Fruit fly (Drosophila melanogaster) whole organism, embryonic: ENCODE data around the gene CG10211.

Source experiments
- B-H2 ChIP-seq: fragments of 200-800 bp; sonication (Bioruptor generic); optimal IDR thresholded peaks from 2 replicates; lab custom pipeline; 2018; ENCODE audit warnings: missing biosample characterization, mild to moderate bottlenecking, missing genetic modification characterization
- CG10565 ChIP-seq: fragments of 200-800 bp; sonication (Bioruptor generic); optimal IDR thresholded peaks from 3 replicates; lab custom pipeline; 2016; ENCODE audit warnings: missing biosample characterization, mild to moderate bottlenecking, missing genetic modification characterization
- CG12104 ChIP-seq: fragments of 200-800 bp; sonication (Bioruptor generic); optimal IDR thresholded peaks from 3 replicates; lab custom pipeline; 2016; ENCODE audit warnings: missing biosample characterization, missing genetic modification characterization
- CG12155 ChIP-seq: fragments of 200-800 bp; sonication (Bioruptor generic); optimal IDR thresholded peaks from 3 replicates; lab custom pipeline; 2016; ENCODE audit warnings: missing biosample characterization, missing genetic modification characterization
- CG13287 ChIP-seq: fragments of 200-800 bp; sonication (Bioruptor generic); IDR thresholded peaks from 2 replicates; pipeline ENCODE4 v1.3.6; 2022; ENCODE audit warnings: missing biosample characterization, missing genetic modification characterization; ENCODE audit not compliant: partially characterized antibody
- CG14860 ChIP-seq: fragments of 200-800 bp; sonication (Bioruptor generic); IDR thresholded peaks from 3 replicates; pipeline ENCODE4 v1.3.6; 2022; ENCODE audit warnings: missing biosample characterization, missing genetic modification characterization; ENCODE audit not compliant: partially characterized antibody
- CG15479 ChIP-seq: fragments of 200-800 bp; sonication (Bioruptor generic); optimal IDR thresholded peaks from 3 replicates; lab custom pipeline; 2019; ENCODE audit warnings: missing biosample characterization, mild to moderate bottlenecking, missing genetic modification characterization, moderate library complexity
- CG15601 ChIP-seq: fragments of 200-800 bp; sonication (Bioruptor generic); optimal IDR thresholded peaks from 3 replicates; lab custom pipeline; 2019; ENCODE audit warnings: missing biosample characterization, mild to moderate bottlenecking, missing genetic modification characterization, moderate library complexity
- CG2116 ChIP-seq: fragments of 200-800 bp; sonication (Bioruptor generic); optimal IDR thresholded peaks from 3 replicates; lab custom pipeline; 2018; ENCODE audit warnings: missing biosample characterization, mild to moderate bottlenecking, missing genetic modification characterization
- CG2129 ChIP-seq: fragments of 200-800 bp; sonication (Bioruptor generic); IDR thresholded peaks from 2 replicates; pipeline ENCODE4 v1.3.6; 2022; ENCODE audit warnings: missing biosample characterization, missing genetic modification characterization; ENCODE audit not compliant: partially characterized antibody
- CG2202 ChIP-seq: fragments of 200-800 bp; sonication (Bioruptor generic); optimal IDR thresholded peaks from 2 replicates; lab custom pipeline; 2018; ENCODE audit warnings: missing biosample characterization, mild to moderate bottlenecking, missing genetic modification characterization
- CG2875 ChIP-seq: fragments of 200-800 bp; sonication (Bioruptor generic); optimal IDR thresholded peaks from 2 replicates; lab custom pipeline; 2017; ENCODE audit warnings: missing biosample characterization, mild to moderate bottlenecking, missing genetic modification characterization, missing genetic modification reagents
- CG30020 ChIP-seq: fragments of 200-800 bp; optimal IDR thresholded peaks from 2 replicates; lab custom pipeline; 2019; ENCODE audit warnings: missing biosample characterization, mild to moderate bottlenecking, missing genetic modification characterization, moderate library complexity
- CG3163 ChIP-seq: fragments of 200-800 bp; sonication (Bioruptor generic); optimal IDR thresholded peaks from 3 replicates; lab custom pipeline; 2016; ENCODE audit warnings: missing biosample characterization, missing genetic modification characterization
- CG42726 ChIP-seq: fragments of 200-800 bp; sonication (Bioruptor generic); IDR thresholded peaks from 2 replicates; pipeline ENCODE4 v1.3.6; 2022; ENCODE audit warnings: missing biosample characterization, missing genetic modification characterization; ENCODE audit not compliant: partially characterized antibody
- CG4360 ChIP-seq: fragments of 200-800 bp; sonication (Bioruptor generic); IDR thresholded peaks from 2 replicates; pipeline ENCODE4 v1.3.6; 2022; ENCODE audit warnings: missing biosample characterization, missing genetic modification characterization
- CG5245 ChIP-seq: fragments of 200-800 bp; sonication (Bioruptor generic); optimal IDR thresholded peaks from 3 replicates; lab custom pipeline; 2016; ENCODE audit warnings: missing biosample characterization, missing genetic modification characterization
- CG6683 ChIP-seq: fragments of 200-800 bp; sonication (Bioruptor generic); optimal IDR thresholded peaks from 2 replicates; lab custom pipeline; 2017; ENCODE audit warnings: missing biosample characterization, mild to moderate bottlenecking, missing genetic modification characterization, missing genetic modification reagents
- CG8765 ChIP-seq: fragments of 200-800 bp; sonication (Bioruptor generic); IDR thresholded peaks from 2 replicates; pipeline ENCODE4 v1.3.6; 2022; ENCODE audit warnings: missing biosample characterization, missing genetic modification characterization
- CG9727 ChIP-seq: fragments of 200-800 bp; sonication (Bioruptor generic); optimal IDR thresholded peaks from 3 replicates; lab custom pipeline; 2017; ENCODE audit warnings: missing biosample characterization, mild to moderate bottlenecking, missing genetic modification characterization
- CTCF ChIP-seq: fragments of 200-800 bp; sonication (Bioruptor generic); optimal IDR thresholded peaks from 2 replicates; lab custom pipeline; 2017; ENCODE audit warnings: missing biosample characterization, mild to moderate bottlenecking, missing genetic modification characterization, moderate library complexity
- Camta ChIP-seq: fragments of 200-800 bp; sonication (Bioruptor generic); optimal IDR thresholded peaks from 2 replicates; lab custom pipeline; 2016; ENCODE audit warnings: missing biosample characterization, missing genetic modification characterization
- E2f1 ChIP-seq: fragments of 200-800 bp; sonication (Bioruptor generic); IDR thresholded peaks from 2 replicates; pipeline ENCODE4 v1.3.6; 2022; ENCODE audit warnings: missing biosample characterization, missing genetic modification characterization
- Hand ChIP-seq: fragments of 200-800 bp; sonication (Bioruptor generic); optimal IDR thresholded peaks from 2 replicates; lab custom pipeline; 2017; ENCODE audit warnings: mild to moderate bottlenecking, missing biosample characterization, missing genetic modification reagents, missing genetic modification characterization
- MESR4 ChIP-seq: fragments of 200-800 bp; sonication (Bioruptor generic); optimal IDR thresholded peaks from 2 replicates; lab custom pipeline; 2018; ENCODE audit warnings: missing biosample characterization, mild to moderate bottlenecking, missing genetic modification characterization, moderate library complexity
- Max ChIP-seq: fragments of 200-800 bp; sonication (Bioruptor generic); optimal IDR thresholded peaks from 2 replicates; lab custom pipeline; 2016; ENCODE audit warnings: missing biosample characterization, mild to moderate bottlenecking, missing genetic modification characterization
- Myb ChIP-seq: fragments of 200-800 bp; sonication (Bioruptor generic); optimal IDR thresholded peaks from 2 replicates; lab custom pipeline; 2016; ENCODE audit warnings: missing biosample characterization, missing genetic modification characterization
- NFAT ChIP-seq: fragments of 200-800 bp; sonication (Bioruptor generic); IDR thresholded peaks from 2 replicates; pipeline ENCODE4 v1.3.6; 2022; ENCODE audit warnings: missing biosample characterization, missing genetic modification characterization
- Rx ChIP-seq: fragments of 200-800 bp; sonication (Bioruptor generic); IDR thresholded peaks from 2 replicates; pipeline ENCODE4 v1.3.6; 2022; ENCODE audit warnings: missing biosample characterization, missing genetic modification characterization
- Side ChIP-seq: fragments of 200-800 bp; sonication (Bioruptor generic); optimal IDR thresholded peaks from 2 replicates; lab custom pipeline; 2016; ENCODE audit warnings: missing biosample characterization, missing genetic modification characterization
- Sry-δ ChIP-seq: fragments of 200-800 bp; sonication (Bioruptor generic); optimal IDR thresholded peaks from 2 replicates; lab custom pipeline; 2016; ENCODE audit warnings: missing biosample characterization, missing genetic modification characterization
- ap ChIP-seq: fragments of 200-800 bp; sonication (Bioruptor generic); IDR thresholded peaks from 2 replicates; pipeline ENCODE4 v1.3.6; 2022; ENCODE audit warnings: missing biosample characterization, missing genetic modification characterization
- ato ChIP-seq: fragments of 200-800 bp; sonication (Bioruptor generic); IDR thresholded peaks from 2 replicates; pipeline ENCODE4 v1.3.6; 2022; ENCODE audit warnings: missing biosample characterization, missing genetic modification characterization; ENCODE audit not compliant: partially characterized antibody
- bcd ChIP-seq: fragments of 200-800 bp; sonication (Bioruptor generic); optimal IDR thresholded peaks from 2 replicates; lab custom pipeline; 2017; ENCODE audit warnings: missing biosample characterization, mild to moderate bottlenecking, missing genetic modification characterization
- cas ChIP-seq: fragments of 200-800 bp; sonication (Bioruptor generic); IDR thresholded peaks from 2 replicates; pipeline ENCODE4 v1.3.6; 2022; ENCODE audit warnings: missing biosample characterization, missing genetic modification characterization
- dm ChIP-seq: fragments of 200-800 bp; sonication (Bioruptor generic); optimal IDR thresholded peaks from 3 replicates; lab custom pipeline; 2016; ENCODE audit warnings: missing biosample characterization, missing genetic modification characterization
- eve ChIP-seq, 2 experiments: fragments of >200 bp; optimal IDR thresholded peaks; 2 replicates each; lab custom pipeline; 2017; ENCODE audit warnings: missing biosample characterization in 2 of 2, missing genetic modification characterization in 2 of 2
- gfzf ChIP-seq: fragments of 200-800 bp; sonication (Bioruptor generic); optimal IDR thresholded peaks from 2 replicates; lab custom pipeline; 2016; ENCODE audit warnings: missing biosample characterization, mild to moderate bottlenecking, missing genetic modification characterization, moderate library complexity
- kah ChIP-seq: fragments of 200-800 bp; sonication (Bioruptor generic); optimal IDR thresholded peaks from 2 replicates; lab custom pipeline; 2018; ENCODE audit warnings: missing biosample characterization, mild to moderate bottlenecking, missing genetic modification characterization
- lbe ChIP-seq: fragments of 200-800 bp; sonication (Bioruptor generic); optimal IDR thresholded peaks from 2 replicates; lab custom pipeline; 2016; ENCODE audit warnings: missing biosample characterization, mild to moderate bottlenecking, missing genetic modification characterization
- lmd ChIP-seq: fragments of 200-800 bp; sonication (Bioruptor generic); IDR thresholded peaks from 2 replicates; pipeline ENCODE4 v1.3.6; 2022; ENCODE audit warnings: missing biosample characterization, missing genetic modification characterization
- lov ChIP-seq, 2 experiments: fragments of 200-800 bp in 1 of 2; fragments of >200 bp in 1 of 2; sonication (Bioruptor generic) in 1 of 2; IDR thresholded peaks in 1 of 2; optimal IDR thresholded peaks in 1 of 2; 2 replicates in 1 of 2; 3 replicates in 1 of 2; pipeline versions ENCODE4 v1.3.6 to Lab custom; 2017 to 2022; ENCODE audit warnings: missing biosample characterization in 1 of 2, missing genetic modification characterization in 1 of 2
- luna ChIP-seq: fragments of 200-800 bp; sonication (Bioruptor generic); optimal IDR thresholded peaks from 2 replicates; lab custom pipeline; 2016; ENCODE audit warnings: missing biosample characterization, missing genetic modification characterization
- odd ChIP-seq: fragments of 200-800 bp; sonication (Bioruptor generic); optimal IDR thresholded peaks from 2 replicates; lab custom pipeline; 2017; ENCODE audit warnings: missing biosample characterization, mild to moderate bottlenecking, missing genetic modification characterization
- pho ChIP-seq: fragments of 200-800 bp; sonication (Bioruptor generic); optimal IDR thresholded peaks from 2 replicates; lab custom pipeline; 2016; ENCODE audit warnings: missing biosample characterization, missing genetic modification characterization
- row ChIP-seq: fragments of 200-800 bp; sonication (Bioruptor generic); IDR thresholded peaks from 3 replicates; pipeline ENCODE4 v1.3.6; 2022; ENCODE audit warnings: missing biosample characterization, missing genetic modification characterization
- sd ChIP-seq: fragments of 200-800 bp; sonication (Bioruptor generic); optimal IDR thresholded peaks from 3 replicates; lab custom pipeline; 2018; ENCODE audit warnings: missing biosample characterization, mild to moderate bottlenecking, missing genetic modification characterization, moderate library complexity
- tll ChIP-seq, 2 experiments: fragments of 200-800 bp in 1 of 2; fragments of >200 bp in 1 of 2; sonication (Bioruptor generic) in 1 of 2; optimal IDR thresholded peaks; 2 replicates each; lab custom pipeline; 2017 to 2019; ENCODE audit warnings: missing biosample characterization in 2 of 2, missing genetic modification characterization in 2 of 2, mild to moderate bottlenecking in 1 of 2, moderate library complexity in 1 of 2
- unpg ChIP-seq: fragments of 200-800 bp; sonication (Bioruptor generic); optimal IDR thresholded peaks from 3 replicates; lab custom pipeline; 2018; ENCODE audit warnings: missing biosample characterization, mild to moderate bottlenecking, missing genetic modification characterization, moderate library complexity

The CG10211 gene

DNA sequence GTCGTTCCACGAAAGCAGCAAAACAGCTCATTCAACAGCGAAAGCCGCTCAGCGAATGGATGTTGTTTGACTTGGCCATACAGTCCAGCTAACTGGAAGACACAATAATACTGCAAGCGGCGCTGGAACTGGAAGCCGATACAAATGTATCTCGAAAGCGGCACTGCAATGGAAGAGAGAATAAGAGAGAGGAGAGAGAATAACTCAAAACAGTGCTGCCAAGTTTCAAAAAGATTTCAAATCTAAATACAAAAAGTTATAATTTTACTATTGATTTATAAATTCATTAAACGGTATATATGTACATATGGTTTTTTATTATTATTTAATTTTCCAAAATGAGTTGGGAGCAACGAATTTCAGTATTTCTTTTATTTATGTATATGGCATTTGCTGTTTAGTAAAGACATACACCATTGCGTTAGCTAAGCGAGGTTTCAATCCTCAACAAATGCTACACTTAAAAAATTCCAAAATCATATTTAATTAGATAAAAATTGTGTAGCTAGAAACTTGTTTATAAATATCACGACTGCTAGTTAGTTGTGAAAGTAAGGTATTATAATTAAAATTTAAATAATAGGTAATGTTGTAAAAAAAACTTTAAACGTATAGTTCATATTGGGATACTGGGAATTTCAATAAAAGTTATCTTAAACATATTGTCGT is 32.8 kb upstream of the CG10211 start, which contains the start of gene CG10283 (continued):
- TF ChIP-seq CG15601 (tag; lab: Kevin White, UChicago) = peak; percentile 30
- no peak for TF ChIP-seq CG6683 (GFP tag; lab: Kevin White, UChicago)
- TF ChIP-seq pho (GFP tag; lab: Kevin White, UChicago) = peak; percentile 29
- no peak for TF ChIP-seq Hand (GFP tag; lab: Kevin White, UChicago)
- no peak for TF ChIP-seq CG8765 (GFP tag; lab: Robert Waterston, UW)
- TF ChIP-seq CG5245 (GFP tag; lab: Kevin White, UChicago) = no peak
- TF ChIP-seq luna (GFP tag; lab: Kevin White, UChicago) = no peak
- TF ChIP-seq Side = no peak
- TF ChIP-seq CG2875 (GFP tag; lab: Kevin White, UChicago) = peak; percentile 18
- no peak for TF ChIP-seq E2f1 (GFP tag; lab: Robert Waterston, UW)
- TF ChIP-seq CG12104 = peak; percentile 7
- no peak for TF ChIP-seq CG2202 (tag; lab: Kevin White, UChicago)
- no peak for TF ChIP-seq dm (GFP tag; lab: Kevin White, UChicago)
- TF ChIP-seq cas (GFP tag; lab: Robert Waterston, UW) = no peak
- TF ChIP-seq CG2129 (GFP tag; lab: Robert Waterston, UW) = no peak
- TF ChIP-seq odd (GFP tag; lab: Kevin White, UChicago) = no peak
- TF ChIP-seq CG9727 = peak; percentile 57
- TF ChIP-seq CG3163 = peak; percentile 35
- no peak for TF ChIP-seq Rx (GFP tag; lab: Robert Waterston, UW)
- TF ChIP-seq ato (GFP tag; lab: Robert Waterston, UW) = no peak
- TF ChIP-seq unpg = peak; percentile 58
- no peak for TF ChIP-seq tll (GFP tag; optimal IDR thresholded peaks at IDR 0.05; lab: Kevin White, UChicago)
- peak; percentile 54 for TF ChIP-seq gfzf (GFP tag; lab: Kevin White, UChicago)
- peak; percentile 47; the same call in 1 of the 2 replicates for TF ChIP-seq NFAT (GFP tag; lab: Robert Waterston, UW)
- TF ChIP-seq CG14860 (GFP tag; lab: Robert Waterston, UW) = no peak
- no peak for TF ChIP-seq ap (GFP tag; lab: Robert Waterston, UW)
- peak; percentile 45; the same call in 1 of the 2 replicates for TF ChIP-seq CG42726 (GFP tag; lab: Robert Waterston, UW)
- TF ChIP-seq Sry-δ (GFP tag; lab: Kevin White, UChicago) = no peak
- TF ChIP-seq kah (GFP tag; lab: Kevin White, UChicago) = no peak
- peak; percentile 64 for TF ChIP-seq CTCF (GFP tag; lab: Kevin White, UChicago)
- TF ChIP-seq CG10565 = no peak
- no peak for TF ChIP-seq Max
- no peak for TF ChIP-seq CG4360 (GFP tag; lab: Robert Waterston, UW)
- TF ChIP-seq B-H2 (GFP tag; lab: Kevin White, UChicago) = no peak
- TF ChIP-seq MESR4 = peak; percentile 17
- TF ChIP-seq Camta (GFP tag; lab: Kevin White, UChicago) = no peak
- peak; percentile 42 for TF ChIP-seq CG12155 (GFP tag; lab: Kevin White, UChicago)
- TF ChIP-seq eve (GFP tag; optimal IDR thresholded peaks at IDR 0.05; lab: Kevin White, UChicago) = no peak
- TF ChIP-seq lov (optimal IDR thresholded peaks at IDR 0.05; lab: Kevin White, UChicago) = no peak
- TF ChIP-seq lov (GFP tag; IDR thresholded peaks at IDR 0.05; lab: Robert Waterston, UW) = no peak
- peak; percentile 50; the same call in 1 of the 2 replicates for TF ChIP-seq CG13287
- no peak; the same call in 1 of the 2 replicates for TF ChIP-seq lmd (GFP tag; lab: Robert Waterston, UW)
- peak; percentile 64 for TF ChIP-seq CG2116 (GFP tag; lab: Kevin White, UChicago)
- peak; percentile 27 for TF ChIP-seq sd
- TF ChIP-seq CG15479 (GFP tag; lab: Kevin White, UChicago) = no peak
- TF ChIP-seq row (GFP tag; lab: Robert Waterston, UW) = peak; percentile 79
- peak; percentile 55 for TF ChIP-seq CG30020 (tag; lab: Kevin White, UChicago)
- TF ChIP-seq bcd (GFP tag; lab: Kevin White, UChicago) = no peak
- no peak for TF ChIP-seq Myb (GFP tag; lab: Kevin White, UChicago)
- no peak for TF ChIP-seq lbe (GFP tag; lab: Kevin White, UChicago)
